Fruit fly (Drosophila melanogaster): Measurements from ENCODE around the gene CG10600.

CG10600 gene

DNA sequence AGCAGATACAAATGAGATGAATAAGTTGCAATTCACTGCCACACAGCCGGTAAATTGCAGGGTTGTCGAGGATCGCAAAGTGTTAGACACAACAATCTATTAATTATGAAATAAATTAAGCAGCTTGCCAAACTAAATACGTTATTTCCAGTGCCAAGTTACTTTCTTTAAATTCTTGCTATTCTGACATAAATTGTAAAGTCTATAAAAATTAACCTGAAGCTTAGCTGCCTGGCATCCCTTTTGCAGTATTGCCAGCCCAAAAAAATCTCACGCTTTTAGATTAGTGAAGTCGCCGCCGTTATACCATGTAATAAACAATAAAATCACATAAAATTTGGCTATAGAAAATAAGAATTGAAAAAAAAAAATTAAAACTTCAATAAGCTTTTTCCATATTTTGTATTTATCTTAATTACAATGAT, 18.2 kb upstream of the CG10600 start (continued):
- TF ChIP-seq fu2 (GFP tag; optimal IDR thresholded peaks at IDR 0.05) (peak; percentile 82), CG3281 (GFP tag; optimal IDR thresholded peaks at IDR 0.05) (peak; percentile 92), ewg (GFP tag; optimal IDR thresholded peaks at IDR 0.05) (peak; percentile 83), zen2 (GFP tag; IDR thresholded peaks at IDR 0.05; ENCODE audit: partially characterized antibody) (no peak), wek (GFP tag; optimal IDR thresholded peaks at IDR 0.05) (peak; percentile 78), CG16863 (GFP tag; optimal IDR thresholded peaks at IDR 0.05) (peak; percentile 82), CG10366 (GFP tag; IDR thresholded peaks at IDR 0.05) (peak; percentile 91), Mrtf (GFP tag; IDR thresholded peaks at IDR 0.05) (peak; percentile 72; the same call in 2 of the 3 replicates), odd (GFP tag; optimal IDR thresholded peaks at IDR 0.05) (no peak), CG9932 (GFP tag; IDR thresholded peaks at IDR 0.05) (peak; percentile 84), aop (GFP tag; IDR thresholded peaks at IDR 0.05) (no peak), CG12942 (GFP tag; optimal IDR thresholded peaks at IDR 0.05) (peak; percentile 79), CG10654 (GFP tag; optimal IDR thresholded peaks at IDR 0.05) (peak; percentile 84), CG31224 (GFP tag; IDR thresholded peaks at IDR 0.05) (peak; percentile 84), CG34422 (GFP tag; IDR thresholded peaks at IDR 0.05) (peak; percentile 93), B-H1 (GFP tag; IDR thresholded peaks at IDR 0.05) (peak; percentile 82), CG3163 (GFP tag; optimal IDR thresholded peaks at IDR 0.05) (peak; percentile 66), Taf1 (GFP tag; IDR thresholded peaks at IDR 0.05) (peak; percentile 81), CG1603 (tag; optimal IDR thresholded peaks at IDR 0.05) (peak; percentile 91), Kr (GFP tag; optimal IDR thresholded peaks at IDR 0.05) (no peak), slp2 (GFP tag; optimal IDR thresholded peaks at IDR 0.05) (peak; percentile 75), CTCF (GFP tag; optimal IDR thresholded peaks at IDR 0.05) (peak; percentile 40), trem (tag; optimal IDR thresholded peaks at IDR 0.05) (peak; percentile 80), Max (GFP tag; optimal IDR thresholded peaks at IDR 0.05) (peak; percentile 59), bsh (GFP tag; optimal IDR thresholded peaks at IDR 0.05) (peak; percentile 83 to 95), Med (GFP tag) (peak; percentile 97), mirr (GFP tag; optimal IDR thresholded peaks at IDR 0.05) (peak; percentile 81), CG32767 (GFP tag; IDR thresholded peaks at IDR 0.05) (peak; percentile 89), Oli (tag; optimal IDR thresholded peaks at IDR 0.05) (peak; percentile 93), unc-4 (GFP tag; IDR thresholded peaks at IDR 0.05; ENCODE audit: partially characterized antibody) (0 out of 2 replicates have a peak, but pooled peaks have one; percentile 32), Sox100B (GFP tag; optimal IDR thresholded peaks at IDR 0.05) (peak; percentile 84), CG17829 (tag; optimal IDR thresholded peaks at IDR 0.05) (peak; percentile 94), CG3838 (GFP tag; optimal IDR thresholded peaks at IDR 0.05) (peak; percentile 83), CG17912 (GFP tag; optimal IDR thresholded peaks at IDR 0.05) (peak; percentile 84), HLH54F (GFP tag; optimal IDR thresholded peaks at IDR 0.05) (peak; percentile 92), CG7987 (GFP tag; optimal IDR thresholded peaks at IDR 0.05) (peak; percentile 59), Tbp (GFP tag; optimal IDR thresholded peaks at IDR 0.05) (no peak), cad (GFP tag; optimal IDR thresholded peaks at IDR 0.05) (no peak), kni (GFP tag; optimal IDR thresholded peaks at IDR 0.05) (peak; percentile 52), btn (GFP tag; optimal IDR thresholded peaks at IDR 0.05) (peak; percentile 30), fd96Cb (tag; optimal IDR thresholded peaks at IDR 0.05) (peak; percentile 89), lilli (GFP tag; optimal IDR thresholded peaks at IDR 0.05) (peak; percentile 95), gce (GFP tag; IDR thresholded peaks at IDR 0.05) (peak; percentile 87; the same call in 2 of the 3 replicates), pho (GFP tag; optimal IDR thresholded peaks at IDR 0.05) (peak; percentile 92), HLH3B (GFP tag; IDR thresholded peaks at IDR 0.05) (peak; percentile 87), CG18011 (GFP tag; optimal IDR thresholded peaks at IDR 0.05) (peak; percentile 84), CG10209 (GFP tag; optimal IDR thresholded peaks at IDR 0.05) (peak; percentile 91), gro (GFP tag; optimal IDR thresholded peaks at IDR 0.05) (peak; percentile 76), Hsf (GFP tag; optimal IDR thresholded peaks at IDR 0.05) (peak; percentile 95), Nf-YA (GFP tag; IDR thresholded peaks at IDR 0.05) (peak; percentile 91), Atf-2 (GFP tag; optimal IDR thresholded peaks at IDR 0.05) (peak; percentile 87), CG15479 (GFP tag; optimal IDR thresholded peaks at IDR 0.05) (no peak)

Data from whole organism, embryonic.